Worm (Caenorhabditis elegans): ENCODE data around the gene Y57E12AL.2.

Y57E12AL.2 gene

ce11 chrV:7084612-7085139 lies 26.8 kb downstream of the Y57E12AL.2 start, which contains the start of gene mys-1 (continued):
- TF ChIP-seq fos-1 (tag; optimal IDR thresholded peaks at IDR 0.05) (no peak), pha-4 (tag; optimal IDR thresholded peaks at IDR 0.05) (peak; percentile 50), mml-1 (tag; optimal IDR thresholded peaks at IDR 0.05) (no peak), ceh-82 (tag; optimal IDR thresholded peaks at IDR 0.05) (no peak), lsy-12 (tag; optimal IDR thresholded peaks at IDR 0.05) (no peak)

ce11 chrV:7085518-7086104 lies 27.7 kb downstream of the Y57E12AL.2 start, which contains the start of gene VC5.2:
VC5.2 (plus strand) TSS chrV:7085956.
- no peak for TF ChIP-seq ceh-9 (tag; optimal IDR thresholded peaks at IDR 0.05)
- no peak for TF ChIP-seq ceh-16 (tag; optimal IDR thresholded peaks at IDR 0.05)
- TF ChIP-seq nhr-23 (tag; optimal IDR thresholded peaks at IDR 0.05): peak; percentile 59
- TF ChIP-seq ceh-28 (tag; optimal IDR thresholded peaks at IDR 0.05): peak; percentile 18

DNA sequence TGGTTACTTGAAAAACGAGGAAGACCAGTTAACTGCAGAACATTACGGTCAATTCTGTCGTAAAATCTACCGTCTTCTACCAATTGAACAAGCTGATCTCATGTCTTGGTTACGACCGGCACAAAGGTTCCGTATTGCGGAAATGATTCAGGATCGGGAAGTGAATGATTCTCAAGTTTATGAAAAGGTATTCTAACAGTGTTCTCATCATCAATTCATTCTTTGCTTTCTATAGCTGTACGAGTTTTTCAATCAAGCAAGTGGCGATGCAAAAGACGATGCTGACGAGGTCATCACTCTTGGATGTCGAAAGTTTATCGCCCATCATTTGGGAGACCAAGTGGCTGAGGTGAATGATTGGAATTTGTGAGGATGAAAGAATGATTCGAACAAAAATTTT lies 29.4 kb downstream of the Y57E12AL.2 start:
- TF ChIP-seq ceh-9 (tag; optimal IDR thresholded peaks at IDR 0.05) (no peak), tbx-2 (tag; optimal IDR thresholded peaks at IDR 0.05) (no peak)

DNA sequence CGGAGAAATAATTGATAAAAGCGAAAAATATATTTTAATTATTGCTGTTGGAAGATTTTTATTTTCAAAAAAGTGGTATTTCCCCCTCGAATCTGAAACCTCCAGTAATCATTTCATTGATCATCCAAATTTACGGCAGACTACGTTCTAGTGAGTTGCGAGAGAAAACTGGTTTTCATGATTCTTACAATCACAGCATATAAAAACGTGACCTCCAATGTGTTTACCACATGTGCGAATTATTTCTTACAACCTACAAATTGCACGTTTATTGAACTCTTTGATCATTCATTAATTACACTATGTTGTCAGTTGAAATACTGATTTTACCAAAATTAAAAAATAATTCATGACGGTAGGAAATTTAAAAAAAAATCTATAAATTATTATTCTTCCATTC lies 31.3 kb downstream of the Y57E12AL.2 start:
- TF ChIP-seq pqm-1 (tag; optimal IDR thresholded peaks at IDR 0.05): peak; percentile 36
- TF ChIP-seq nhr-25 (tag; optimal IDR thresholded peaks at IDR 0.05): peak; percentile 76
- TF ChIP-seq pha-4 (tag; optimal IDR thresholded peaks at IDR 0.05): peak; percentile 12
- TF ChIP-seq unc-62 (GFP tag; optimal IDR thresholded peaks at IDR 0.05): no peak
- peak; percentile 73 for TF ChIP-seq nhr-43 (tag; optimal IDR thresholded peaks at IDR 0.05; ENCODE audit: poor library complexity, severe bottlenecking)
- TF ChIP-seq nhr-23 (tag; optimal IDR thresholded peaks at IDR 0.05): peak; percentile 33

- TF ChIP-seq ama-1 (optimal IDR thresholded peaks at IDR 0.05) (peak; percentile 64), nfya-1 (tag; optimal IDR thresholded peaks at IDR 0.05; ENCODE audit: insufficient read depth) (no peak), tbx-2 (tag; optimal IDR thresholded peaks at IDR 0.05) (no peak)
These were observed 33.4 kb downstream of the Y57E12AL.2 start, which contains the start of gene nhr-286 for ce11 chrV:7091287-7091686. nhr-286 (minus strand) TSS chrV:7091610.

DNA sequence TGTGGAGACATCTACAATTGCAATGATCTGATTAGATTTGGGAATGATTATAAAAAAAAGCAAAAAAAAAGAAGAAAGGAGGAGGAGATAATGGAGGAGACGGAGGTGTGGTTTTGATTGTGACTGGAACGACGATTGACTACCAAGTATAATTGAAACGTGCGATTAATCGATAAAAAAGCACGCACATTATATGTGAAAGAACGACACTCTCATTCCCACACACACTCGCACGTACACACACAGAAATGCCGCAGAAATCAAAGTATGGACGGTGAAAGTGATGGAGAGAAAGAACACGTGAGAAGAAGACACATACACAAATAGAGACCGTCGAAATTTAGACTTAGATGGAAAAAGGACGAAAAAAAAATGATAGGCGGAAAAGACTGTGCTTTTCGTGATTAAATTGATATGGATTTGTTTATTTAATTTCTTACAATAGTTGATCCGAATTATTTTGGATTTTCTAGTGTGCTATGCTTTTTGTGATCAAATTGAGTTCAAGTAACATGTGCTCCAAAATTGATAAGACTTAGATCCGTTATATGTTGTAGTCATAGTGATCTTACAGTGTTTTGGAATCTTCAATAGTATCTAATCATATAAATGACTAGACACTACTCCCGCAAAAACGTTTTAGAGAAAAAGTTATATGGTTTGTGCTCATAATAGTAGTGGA lies 36.0 kb downstream of the Y57E12AL.2 start, which contains the start of gene nhr-135:
nhr-135 (minus strand) TSS at position 51 of the 682 bp plus-strand sequence.
- no peak for TF ChIP-seq ceh-82 (tag; optimal IDR thresholded peaks at IDR 0.05)
- TF ChIP-seq tbx-2 (tag; optimal IDR thresholded peaks at IDR 0.05): no peak
- no peak for TF ChIP-seq fkh-2 (tag; optimal IDR thresholded peaks at IDR 0.05)
- TF ChIP-seq elt-3 (tag; optimal IDR thresholded peaks at IDR 0.05): peak in 1 of 3 experiments; percentile 72
- no peak for TF ChIP-seq sea-2 (GFP tag; optimal IDR thresholded peaks at IDR 0.05)
- TF ChIP-seq skn-1 (tag; optimal IDR thresholded peaks at IDR 0.05): no peak
- TF ChIP-seq jun-1 (tag; optimal IDR thresholded peaks at IDR 0.05): peak; percentile 77
- no peak for TF ChIP-seq ztf-4 (tag; optimal IDR thresholded peaks at IDR 0.05)
- TF ChIP-seq ztf-11 (tag; optimal IDR thresholded peaks at IDR 0.05): no peak
- peak; percentile 59 for TF ChIP-seq ceh-28 (tag; optimal IDR thresholded peaks at IDR 0.05)
- TF ChIP-seq zag-1 (tag; optimal IDR thresholded peaks at IDR 0.05): no peak
- TF ChIP-seq pha-4 (tag; optimal IDR thresholded peaks at IDR 0.05): peak; percentile 85
- no peak for TF ChIP-seq nhr-76 (tag; optimal IDR thresholded peaks at IDR 0.05)
- peak; percentile 89 for TF ChIP-seq pqm-1 (tag; optimal IDR thresholded peaks at IDR 0.05)
- no peak for TF ChIP-seq fos-1 (tag; optimal IDR thresholded peaks at IDR 0.05)
- peak; percentile 92 for TF ChIP-seq elt-2 (tag; optimal IDR thresholded peaks at IDR 0.05)
- no peak for TF ChIP-seq nhr-11 (tag; optimal IDR thresholded peaks at IDR 0.05)
- peak; percentile 77 for TF ChIP-seq mdl-1 (tag; optimal IDR thresholded peaks at IDR 0.05)
- TF ChIP-seq nhr-67 (tag; optimal IDR thresholded peaks at IDR 0.05): no peak
- no peak for TF ChIP-seq daf-12 (tag; optimal IDR thresholded peaks at IDR 0.05)
- no peak for TF ChIP-seq egl-5 (tag; optimal IDR thresholded peaks at IDR 0.05)
- no peak for TF ChIP-seq ceh-16 (tag; optimal IDR thresholded peaks at IDR 0.05)
- no peak for TF ChIP-seq lin-15B (tag; optimal IDR thresholded peaks at IDR 0.05)
- TF ChIP-seq nhr-25 (tag; optimal IDR thresholded peaks at IDR 0.05): peak; percentile 54
- TF ChIP-seq nhr-43 (tag; optimal IDR thresholded peaks at IDR 0.05; ENCODE audit: poor library complexity, severe bottlenecking): peak; percentile 27
- no peak for TF ChIP-seq fkh-10 (GFP tag; optimal IDR thresholded peaks at IDR 0.05)
- no peak for TF ChIP-seq elt-1 (tag; optimal IDR thresholded peaks at IDR 0.05)
- TF ChIP-seq egl-27 (tag; optimal IDR thresholded peaks at IDR 0.05): no peak
- TF ChIP-seq lsy-12 (tag; optimal IDR thresholded peaks at IDR 0.05): no peak
- TF ChIP-seq unc-62 (GFP tag; optimal IDR thresholded peaks at IDR 0.05): no peak
- peak; percentile 40 for TF ChIP-seq nfya-1 (tag; optimal IDR thresholded peaks at IDR 0.05; ENCODE audit: insufficient read depth)
- no peak for TF ChIP-seq ama-1 (optimal IDR thresholded peaks at IDR 0.05)
- peak; percentile 30 for TF ChIP-seq hmg-11 (tag; optimal IDR thresholded peaks at IDR 0.05)
- peak; percentile 46 for TF ChIP-seq snpc-4 (tag; optimal IDR thresholded peaks at IDR 0.05)
- TF ChIP-seq aly-2 (tag; optimal IDR thresholded peaks at IDR 0.05): no peak
